Worm (Caenorhabditis elegans) whole organism, L3 larva: ENCODE results near the gene ipla-3.

Experiments
- ZK546.5 ChIP-seq: sonication (generic microtip); optimal IDR thresholded peaks from 2 replicates; lab custom pipeline; 2017; ENCODE audit warnings: missing biosample characterization, missing genetic modification characterization
- aly-2 ChIP-seq: fragments of 150-350 bp; optimal IDR thresholded peaks from 2 replicates; lab custom pipeline; 2014; ENCODE audit warnings: missing biosample characterization, missing genetic modification characterization
- ama-1 ChIP-seq: fragments of 150-350 bp; optimal IDR thresholded peaks from 2 replicates; lab custom pipeline; 2018
- ceh-16 ChIP-seq: sonication (generic microtip); optimal IDR thresholded peaks from 2 replicates; lab custom pipeline; 2017; ENCODE audit warnings: missing biosample characterization, missing genetic modification characterization
- ceh-28 ChIP-seq: fragments of 150-350 bp; optimal IDR thresholded peaks from 2 replicates; lab custom pipeline; 2014; ENCODE audit warnings: missing biosample characterization, missing genetic modification reagents, missing genetic modification characterization
- ceh-82 ChIP-seq: fragments of 150-350 bp; optimal IDR thresholded peaks from 2 replicates; lab custom pipeline; 2014; ENCODE audit warnings: missing biosample characterization, missing genetic modification characterization
- daf-12 ChIP-seq: fragments of 150-350 bp; optimal IDR thresholded peaks from 2 replicates; lab custom pipeline; 2014; ENCODE audit warnings: missing biosample characterization, missing genetic modification reagents, missing genetic modification characterization
- egl-27 ChIP-seq: sonication (generic microtip); optimal IDR thresholded peaks from 4 replicates; lab custom pipeline; 2017; ENCODE audit warnings: missing biosample characterization, missing genetic modification reagents, missing genetic modification characterization
- elt-1 ChIP-seq: fragments of 150-350 bp; optimal IDR thresholded peaks from 2 replicates; lab custom pipeline; 2014; ENCODE audit warnings: missing biosample characterization, missing genetic modification characterization
- elt-2 ChIP-seq: sonication (generic microtip); optimal IDR thresholded peaks from 2 replicates; lab custom pipeline; 2016; ENCODE audit warnings: missing genetic modification reagents, mild to moderate bottlenecking, missing genetic modification characterization, missing compliant biosample characterization
- fkh-2 ChIP-seq: fragments of 150-350 bp; optimal IDR thresholded peaks from 2 replicates; lab custom pipeline; 2014; ENCODE audit warnings: missing biosample characterization, missing genetic modification reagents, missing genetic modification characterization
- fos-1 ChIP-seq: fragments of 150-350 bp; optimal IDR thresholded peaks from 2 replicates; lab custom pipeline; 2014; ENCODE audit warnings: missing biosample characterization, missing genetic modification characterization
- hmg-11 ChIP-seq: sonication (generic microtip); optimal IDR thresholded peaks from 2 replicates; lab custom pipeline; 2016; ENCODE audit warnings: missing genetic modification characterization, missing compliant biosample characterization
- jun-1 ChIP-seq: fragments of 150-350 bp; optimal IDR thresholded peaks from 2 replicates; lab custom pipeline; 2014; ENCODE audit warnings: missing biosample characterization, missing genetic modification reagents, missing genetic modification characterization
- lin-15B ChIP-seq: fragments of 150-350 bp; optimal IDR thresholded peaks from 2 replicates; lab custom pipeline; 2014; ENCODE audit warnings: missing biosample characterization, missing genetic modification characterization
- lin-39 ChIP-seq: fragments of 150-350 bp; optimal IDR thresholded peaks from 2 replicates; lab custom pipeline; 2018; ENCODE audit warnings: missing biosample characterization, missing genetic modification reagents, missing genetic modification characterization
- lsy-12 ChIP-seq: sonication (generic microtip); optimal IDR thresholded peaks from 2 replicates; lab custom pipeline; 2016; ENCODE audit warnings: mild to moderate bottlenecking, missing genetic modification characterization, missing compliant biosample characterization
- mdl-1 ChIP-seq: fragments of 150-350 bp; optimal IDR thresholded peaks from 2 replicates; lab custom pipeline; 2014; ENCODE audit warnings: missing biosample characterization, missing genetic modification characterization
- mml-1 ChIP-seq: fragments of 150-350 bp; sonication (generic microtip); optimal IDR thresholded peaks from 3 replicates; lab custom pipeline; 2014; ENCODE audit warnings: missing biosample characterization, missing genetic modification characterization
- nfya-1 ChIP-seq: sonication (generic microtip); optimal IDR thresholded peaks from 2 replicates; lab custom pipeline; 2017; ENCODE audit warnings: missing genetic modification characterization, mild to moderate bottlenecking, missing compliant biosample characterization, antibody characterized with exemption, moderate library complexity; ENCODE audit not compliant: insufficient read depth
- nhr-12 ChIP-seq: fragments of 150-350 bp; optimal IDR thresholded peaks from 2 replicates; lab custom pipeline; 2014; ENCODE audit warnings: missing biosample characterization, missing genetic modification characterization
- nhr-23 ChIP-seq: fragments of 150-350 bp; optimal IDR thresholded peaks from 2 replicates; lab custom pipeline; 2014; ENCODE audit warnings: missing biosample characterization, missing genetic modification reagents, missing genetic modification characterization
- nhr-25 ChIP-seq: sonication (generic microtip); optimal IDR thresholded peaks from 2 replicates; lab custom pipeline; 2017; ENCODE audit warnings: missing biosample characterization, missing genetic modification characterization
- nhr-43 ChIP-seq: sonication (generic microtip); optimal IDR thresholded peaks from 2 replicates; lab custom pipeline; 2016; ENCODE audit warnings: mild to moderate bottlenecking, missing genetic modification characterization, missing compliant biosample characterization; ENCODE audit not compliant: poor library complexity, severe bottlenecking
- nhr-67 ChIP-seq: fragments of 150-350 bp; optimal IDR thresholded peaks from 2 replicates; lab custom pipeline; 2014; ENCODE audit warnings: missing biosample characterization, missing genetic modification characterization
- nhr-76 ChIP-seq: fragments of 150-350 bp; sonication (generic microtip); optimal IDR thresholded peaks from 5 replicates; lab custom pipeline; 2014; ENCODE audit warnings: missing biosample characterization, missing genetic modification characterization
- nhr-77 ChIP-seq: fragments of 150-350 bp; optimal IDR thresholded peaks from 2 replicates; lab custom pipeline; 2014; ENCODE audit warnings: missing biosample characterization, missing genetic modification characterization
- pqm-1 ChIP-seq: fragments of 150-350 bp; optimal IDR thresholded peaks from 2 replicates; lab custom pipeline; 2017; ENCODE audit warnings: missing biosample characterization, missing genetic modification characterization, inconsistent platforms
- skn-1 ChIP-seq: fragments of 150-350 bp; optimal IDR thresholded peaks from 2 replicates; lab custom pipeline; 2014; ENCODE audit warnings: missing biosample characterization, missing genetic modification characterization
- snpc-4 ChIP-seq: fragments of 150-350 bp; optimal IDR thresholded peaks from 2 replicates; lab custom pipeline; 2014; ENCODE audit warnings: missing biosample characterization, missing genetic modification characterization
- tbx-2 ChIP-seq: sonication (generic microtip); optimal IDR thresholded peaks from 2 replicates; lab custom pipeline; 2016; ENCODE audit warnings: mild to moderate bottlenecking, missing genetic modification characterization, missing compliant biosample characterization
- unc-62 ChIP-seq: fragments of 150-350 bp; sonication (generic microtip); optimal IDR thresholded peaks from 4 replicates; lab custom pipeline; 2014; ENCODE audit warnings: missing biosample characterization, missing genetic modification reagents, missing genetic modification characterization
- ztf-4 ChIP-seq: fragments of 150-350 bp; optimal IDR thresholded peaks from 2 replicates; lab custom pipeline; 2014; ENCODE audit warnings: missing biosample characterization, missing genetic modification characterization

The ipla-3 gene

ce11 chrV:20778257-20778697, 49.2 kb upstream of the ipla-3 start (continued):
- TF ChIP-seq nhr-43 (tag; lab: Kevin White, UChicago) (peak; percentile 84), lsy-12 (tag; lab: Kevin White, UChicago) (peak; percentile 96)

ce11 chrV:20776761-20777160, 47.7 kb upstream of the ipla-3 start:
- TF ChIP-seq fkh-2 (tag; lab: Kevin White, UChicago) (no peak), ama-1 (lab: Kevin White, UChicago) (peak; percentile 92), daf-12 (tag; lab: Kevin White, UChicago) (no peak), tbx-2 (tag; lab: Kevin White, UChicago) (no peak), nhr-77 (no peak), snpc-4 (tag; lab: Kevin White, UChicago) (peak; percentile 59), nhr-12 (tag; lab: Kevin White, UChicago) (no peak), ceh-16 (no peak), lin-39 (tag; lab: Kevin White, UChicago) (peak; percentile 71), lin-15B (peak; percentile 26), nfya-1 (tag; lab: Kevin White, UChicago) (peak; percentile 75), hmg-11 (tag; lab: Kevin White, UChicago) (peak; percentile 37), elt-1 (peak; percentile 1), pqm-1 (tag; lab: Kevin White, UChicago) (peak; percentile 7), ceh-28 (tag; lab: Kevin White, UChicago) (peak; percentile 17), fos-1 (tag; lab: Kevin White, UChicago) (no peak), unc-62 (GFP tag; lab: Kevin White, UChicago) (no peak), jun-1 (peak; percentile 80), nhr-76 (no peak), skn-1 (tag; lab: Kevin White, UChicago) (no peak), elt-2 (tag; lab: Kevin White, UChicago) (peak; percentile 46), mdl-1 (tag; lab: Kevin White, UChicago) (peak; percentile 15), mml-1 (tag; lab: Kevin White, UChicago) (no peak), aly-2 (tag; lab: Kevin White, UChicago) (no peak), nhr-67 (tag; lab: Kevin White, UChicago) (no peak)

- peak; percentile 14 for TF ChIP-seq nhr-25
- no peak for TF ChIP-seq egl-27 (tag; lab: Kevin White, UChicago)
Observed at ce11 chrV:20775269-20775668, 46.2 kb upstream of the ipla-3 start, which contains the start of gene F38A6.4. TSS of gene F38A6.4 (minus strand) at chrV:20775369.

- TF ChIP-seq ceh-28 (tag; lab: Kevin White, UChicago) (peak; percentile 2), nhr-67 (tag; lab: Kevin White, UChicago) (no peak)
Observed at ce11 chrV:20773647-20774046, 44.6 kb upstream of the ipla-3 start, which contains the start of gene F38A6.5. TSS of gene F38A6.5 (minus strand) at chrV:20773747.

- TF ChIP-seq ceh-82 (tag; lab: Kevin White, UChicago): no peak
- no peak for TF ChIP-seq fkh-2 (tag; lab: Kevin White, UChicago)
- TF ChIP-seq nhr-23 (tag; lab: Kevin White, UChicago): peak; percentile 2
- no peak for TF ChIP-seq elt-2 (tag; lab: Kevin White, UChicago)
- TF ChIP-seq nhr-25: no peak
- TF ChIP-seq lsy-12 (tag; lab: Kevin White, UChicago): no peak
- no peak for TF ChIP-seq lin-39 (tag; lab: Kevin White, UChicago)
- peak; percentile 24 for TF ChIP-seq unc-62 (GFP tag; lab: Kevin White, UChicago)
Observed at ce11 chrV:20771702-20772101, 42.6 kb upstream of the ipla-3 start.

ce11 chrV:20770846-20771245, 41.8 kb upstream of the ipla-3 start:
- no peak for TF ChIP-seq mdl-1 (tag; lab: Kevin White, UChicago)
- TF ChIP-seq snpc-4 (tag; lab: Kevin White, UChicago): no peak
- TF ChIP-seq elt-2 (tag; lab: Kevin White, UChicago): peak; percentile 71
- TF ChIP-seq ceh-16: no peak
- TF ChIP-seq ztf-4 (tag; lab: Kevin White, UChicago): no peak
- TF ChIP-seq ZK546.5 (tag; lab: Kevin White, UChicago): no peak
- peak; percentile 37 for TF ChIP-seq pqm-1 (tag; lab: Kevin White, UChicago)
